Worm (Caenorhabditis elegans): ENCODE results near the gene C47E8.1.

Gene C47E8.1

ce11 chrV:14665728-14666127 lies at the start of gene C47E8.1:
Gene C47E8.1 (plus strand): TSS chrV:14666028.
- TF ChIP-seq nfya-1 (tag; optimal IDR thresholded peaks at IDR 0.05; ENCODE audit: borderline replicate concordance, insufficient read depth) (no peak), Y67H2A.10 (GFP tag; conservative IDR thresholded peaks at IDR 0.05) (no peak), ztf-6 (GFP tag; IDR thresholded peaks at IDR 0.05) (no peak), lin-40 (tag; optimal IDR thresholded peaks at IDR 0.05) (no peak), ceh-27 (GFP tag; optimal IDR thresholded peaks at IDR 0.05) (no peak), mxl-1 (tag; optimal IDR thresholded peaks at IDR 0.05) (no peak), F57A8.1 (GFP tag; optimal IDR thresholded peaks at IDR 0.05) (no peak), T26A5.8 (tag; optimal IDR thresholded peaks at IDR 0.05) (no peak), pha-4 (tag; optimal IDR thresholded peaks at IDR 0.05) (no peak), mcd-1 (GFP tag; IDR thresholded peaks at IDR 0.05) (no peak), ztf-28 (GFP tag; IDR thresholded peaks at IDR 0.05) (no peak), ztf-25 (GFP tag; IDR thresholded peaks at IDR 0.05) (no peak), somi-1 (GFP tag; optimal IDR thresholded peaks at IDR 0.05) (no peak), ceh-91 (GFP tag; IDR thresholded peaks at IDR 0.05) (no peak), F52B5.7 (tag; optimal IDR thresholded peaks at IDR 0.05) (no peak), ama-1 (optimal IDR thresholded peaks at IDR 0.05) (no peak), ama-1 (GFP tag; optimal IDR thresholded peaks at IDR 0.05) (no peak), ceh-58 (GFP tag; IDR thresholded peaks at IDR 0.05) (no peak)

- TF ChIP-seq K11D2.4 (GFP tag; IDR thresholded peaks at IDR 0.05) (no peak), pbrm-1 (GFP tag; IDR thresholded peaks at IDR 0.05) (no peak), ceh-27 (GFP tag; optimal IDR thresholded peaks at IDR 0.05) (no peak), nhr-90 (tag; optimal IDR thresholded peaks at IDR 0.05) (no peak), nhr-179 (tag; optimal IDR thresholded peaks at IDR 0.05) (no peak), madf-3 (GFP tag; IDR thresholded peaks at IDR 0.05) (0 out of 2 replicates have a peak, but pooled peaks have one; percentile 32), ztf-28 (GFP tag; IDR thresholded peaks at IDR 0.05) (0 out of 2 replicates have a peak, but pooled peaks have one; percentile 13), nfya-2 (GFP tag; IDR thresholded peaks at IDR 0.05) (no peak), rpc-1 (optimal IDR thresholded peaks at IDR 0.05) (no peak), rpc-1 (tag; optimal IDR thresholded peaks at IDR 0.05) (no peak), B0019.2 (GFP tag; conservative IDR thresholded peaks at IDR 0.05) (no peak), ztf-22 (GFP tag; optimal IDR thresholded peaks at IDR 0.05) (no peak), T07F8.4 (tag; optimal IDR thresholded peaks at IDR 0.05) (no peak), mes-4 (tag; optimal IDR thresholded peaks at IDR 0.05) (no peak), nfyb-1 (GFP tag; IDR thresholded peaks at IDR 0.05) (no peak), madf-10 (tag; optimal IDR thresholded peaks at IDR 0.05) (no peak)
Observed at ce11 chrV:14617711-14618110, 48.1 kb upstream of the C47E8.1 start.

ce11 chrV:14620311-14620710 lies 45.5 kb upstream of the C47E8.1 start:
- TF ChIP-seq hmg-1.2 (GFP tag; IDR thresholded peaks at IDR 0.05) (no peak), athp-1 (tag; optimal IDR thresholded peaks at IDR 0.05) (no peak), lin-26 (GFP tag; IDR thresholded peaks at IDR 0.05) (no peak), snpc-4 (GFP tag; optimal IDR thresholded peaks at IDR 0.05) (no peak), snpc-4 (tag; optimal IDR thresholded peaks at IDR 0.05) (no peak), ceh-79 (tag; optimal IDR thresholded peaks at IDR 0.05) (no peak), nhr-27 (tag; optimal IDR thresholded peaks at IDR 0.05) (no peak), let-607 (tag; optimal IDR thresholded peaks at IDR 0.05) (no peak), repo-1 (tag; optimal IDR thresholded peaks at IDR 0.05) (no peak), F52B5.7 (tag; optimal IDR thresholded peaks at IDR 0.05) (no peak), unc-62 (GFP tag; optimal IDR thresholded peaks at IDR 0.05) (no peak), somi-1 (GFP tag; optimal IDR thresholded peaks at IDR 0.05) (no peak), dpl-1 (GFP tag; optimal IDR thresholded peaks at IDR 0.05) (no peak)

Data from whole organism, young adult.